Worm (Caenorhabditis elegans): ENCODE results near the gene F16G10.7.

- TF ChIP-seq ceh-82 (tag; optimal IDR thresholded peaks at IDR 0.05) (no peak), ceh-9 (tag; optimal IDR thresholded peaks at IDR 0.05) (no peak), mdl-1 (tag; optimal IDR thresholded peaks at IDR 0.05) (no peak), fkh-10 (GFP tag; optimal IDR thresholded peaks at IDR 0.05) (no peak), pha-4 (tag; optimal IDR thresholded peaks at IDR 0.05) (no peak), nhr-11 (tag; optimal IDR thresholded peaks at IDR 0.05) (no peak), elt-3 (tag; optimal IDR thresholded peaks at IDR 0.05) (no peak), ceh-28 (tag; optimal IDR thresholded peaks at IDR 0.05) (no peak), unc-39 (tag; optimal IDR thresholded peaks at IDR 0.05) (no peak), fos-1 (tag; optimal IDR thresholded peaks at IDR 0.05) (no peak), nhr-77 (tag; optimal IDR thresholded peaks at IDR 0.05) (no peak), ama-1 (optimal IDR thresholded peaks at IDR 0.05) (no peak), nhr-67 (tag; optimal IDR thresholded peaks at IDR 0.05) (no peak), unc-62 (GFP tag; optimal IDR thresholded peaks at IDR 0.05) (no peak)
Observed at ce11 chrII:2411555-2411954, 31.5 kb upstream of the F16G10.7 start.
